Fruit fly (Drosophila melanogaster) whole organism, embryonic: ENCODE results near the gene Arpc4.

ENCODE experiments used
- Ada2b ChIP-seq: fragments of 200-800 bp; sonication (Bioruptor generic); IDR thresholded peaks from 2 replicates; pipeline ENCODE4 v1.3.6; 2022; ENCODE audit warnings: missing biosample characterization, missing genetic modification characterization
- Adf1 ChIP-seq: fragments of 200-800 bp; sonication (Bioruptor generic); IDR thresholded peaks from 2 replicates; pipeline ENCODE4 v1.3.6; 2022; ENCODE audit warnings: missing biosample characterization, missing genetic modification characterization
- B-H2 ChIP-seq: fragments of 200-800 bp; sonication (Bioruptor generic); optimal IDR thresholded peaks from 2 replicates; lab custom pipeline; 2018; ENCODE audit warnings: missing biosample characterization, mild to moderate bottlenecking, missing genetic modification characterization
- BEAF-32 ChIP-seq: fragments of 200-800 bp; sonication (Bioruptor generic); optimal IDR thresholded peaks from 3 replicates; lab custom pipeline; 2017; ENCODE audit warnings: missing biosample characterization, missing genetic modification characterization, mild to moderate bottlenecking, moderate library complexity, missing genetic modification reagents
- CG10267 ChIP-seq: fragments of 200-800 bp; sonication (Bioruptor generic); optimal IDR thresholded peaks from 2 replicates; lab custom pipeline; 2018; ENCODE audit warnings: missing biosample characterization, mild to moderate bottlenecking, missing genetic modification characterization, moderate library complexity
- CG10654 ChIP-seq: fragments of 200-800 bp; sonication (Bioruptor generic); optimal IDR thresholded peaks from 2 replicates; lab custom pipeline; 2016; ENCODE audit warnings: missing biosample characterization, missing genetic modification characterization
- CG10979 ChIP-seq: fragments of 200-800 bp; sonication (Bioruptor generic); optimal IDR thresholded peaks from 2 replicates; lab custom pipeline; 2018; ENCODE audit warnings: missing biosample characterization, mild to moderate bottlenecking, missing genetic modification characterization, moderate library complexity
- CG11695 ChIP-seq: fragments of 200-800 bp; sonication (Bioruptor generic); IDR thresholded peaks from 3 replicates; pipeline ENCODE4 v1.3.6; 2022; ENCODE audit warnings: missing biosample characterization, missing genetic modification characterization
- CG1233 ChIP-seq: fragments of 200-800 bp; sonication (Bioruptor generic); optimal IDR thresholded peaks from 4 replicates; lab custom pipeline; 2018; ENCODE audit warnings: missing biosample characterization, mild to moderate bottlenecking, missing genetic modification characterization
- CG16815 ChIP-seq: fragments of 200-800 bp; sonication (Bioruptor generic); optimal IDR thresholded peaks from 3 replicates; lab custom pipeline; 2017; ENCODE audit warnings: missing biosample characterization, mild to moderate bottlenecking, missing genetic modification characterization
- CG2116 ChIP-seq: fragments of 200-800 bp; sonication (Bioruptor generic); optimal IDR thresholded peaks from 3 replicates; lab custom pipeline; 2018; ENCODE audit warnings: missing biosample characterization, mild to moderate bottlenecking, missing genetic modification characterization
- CG2120 ChIP-seq: fragments of 200-800 bp; sonication (Bioruptor generic); optimal IDR thresholded peaks from 3 replicates; lab custom pipeline; 2016; ENCODE audit warnings: missing biosample characterization, missing genetic modification characterization
- CG2202 ChIP-seq: fragments of 200-800 bp; sonication (Bioruptor generic); optimal IDR thresholded peaks from 2 replicates; lab custom pipeline; 2018; ENCODE audit warnings: missing biosample characterization, mild to moderate bottlenecking, missing genetic modification characterization
- CG30431 ChIP-seq: fragments of 200-800 bp; sonication (Bioruptor generic); optimal IDR thresholded peaks from 2 replicates; lab custom pipeline; 2017; ENCODE audit warnings: missing biosample characterization, missing genetic modification characterization
- CG3163 ChIP-seq: fragments of 200-800 bp; sonication (Bioruptor generic); optimal IDR thresholded peaks from 3 replicates; lab custom pipeline; 2016; ENCODE audit warnings: missing biosample characterization, missing genetic modification characterization
- CG32767 ChIP-seq: fragments of 200-800 bp; sonication (Bioruptor generic); IDR thresholded peaks from 2 replicates; pipeline ENCODE4 v1.3.6; 2022; ENCODE audit warnings: missing biosample characterization, missing genetic modification characterization
- CG33213 ChIP-seq: fragments of 200-800 bp; sonication (Bioruptor generic); optimal IDR thresholded peaks from 3 replicates; lab custom pipeline; 2016; ENCODE audit warnings: missing biosample characterization, missing genetic modification characterization
- CG43689 ChIP-seq: fragments of 200-800 bp; sonication (Bioruptor generic); IDR thresholded peaks from 2 replicates; pipeline ENCODE4 v1.3.6; 2022; ENCODE audit warnings: missing biosample characterization, missing genetic modification characterization
- CG5180 ChIP-seq: fragments of 200-800 bp; sonication (Bioruptor generic); optimal IDR thresholded peaks from 3 replicates; lab custom pipeline; 2017; ENCODE audit warnings: missing biosample characterization, missing genetic modification characterization, mild to moderate bottlenecking, moderate library complexity, missing genetic modification reagents
- CG6689 ChIP-seq: fragments of 200-800 bp; sonication (Bioruptor generic); IDR thresholded peaks from 2 replicates; pipeline ENCODE4 v1.3.6; 2022; ENCODE audit warnings: missing biosample characterization, missing genetic modification characterization
- CG8290 ChIP-seq, 3 experiments: fragments of 200-800 bp; sonication (Bioruptor generic); optimal IDR thresholded peaks; 2 replicates each; lab custom pipeline; 2016 to 2019; ENCODE audit warnings: missing biosample characterization in 3 of 3, missing genetic modification characterization in 3 of 3, mild to moderate bottlenecking in 2 of 3, moderate library complexity in 1 of 3
- CG9437 ChIP-seq: fragments of 200-800 bp; sonication (Bioruptor generic); optimal IDR thresholded peaks from 2 replicates; lab custom pipeline; 2018; ENCODE audit warnings: missing biosample characterization, mild to moderate bottlenecking, missing genetic modification characterization
- CTCF ChIP-seq: fragments of 200-800 bp; sonication (Bioruptor generic); optimal IDR thresholded peaks from 2 replicates; lab custom pipeline; 2017; ENCODE audit warnings: missing biosample characterization, mild to moderate bottlenecking, missing genetic modification characterization, moderate library complexity
- Dad ChIP-seq: fragments of 200-800 bp; sonication (Bioruptor generic); optimal IDR thresholded peaks from 3 replicates; lab custom pipeline; 2016; ENCODE audit warnings: missing biosample characterization, missing genetic modification characterization
- Dbx ChIP-seq: fragments of 200-800 bp; sonication (Bioruptor generic); IDR thresholded peaks from 3 replicates; pipeline ENCODE4 v1.3.6; 2022; ENCODE audit warnings: missing biosample characterization, missing genetic modification characterization
- Dek ChIP-seq: fragments of 200-800 bp; sonication (Bioruptor generic); optimal IDR thresholded peaks from 3 replicates; lab custom pipeline; 2019; ENCODE audit warnings: missing biosample characterization, mild to moderate bottlenecking, missing genetic modification characterization, moderate library complexity
- Ets97D ChIP-seq: fragments of 200-800 bp; sonication (Bioruptor generic); optimal IDR thresholded peaks from 3 replicates; lab custom pipeline; 2016; ENCODE audit warnings: missing biosample characterization, missing genetic modification characterization
- Hmx ChIP-seq: fragments of 200-800 bp; sonication (Bioruptor generic); optimal IDR thresholded peaks from 2 replicates; lab custom pipeline; 2016; ENCODE audit warnings: missing biosample characterization, missing genetic modification characterization
- Hsf ChIP-seq: fragments of 200-800 bp; sonication (Bioruptor generic); optimal IDR thresholded peaks from 3 replicates; lab custom pipeline; 2016; ENCODE audit warnings: missing biosample characterization, missing genetic modification characterization
- Kr ChIP-seq: fragments of 200-800 bp; sonication (Bioruptor generic); optimal IDR thresholded peaks from 2 replicates; lab custom pipeline; 2017; ENCODE audit warnings: missing biosample characterization, mild to moderate bottlenecking, missing genetic modification characterization
- Mes4 ChIP-seq: fragments of 200-800 bp; sonication (Bioruptor generic); optimal IDR thresholded peaks from 2 replicates; lab custom pipeline; 2016; ENCODE audit warnings: missing biosample characterization, missing genetic modification characterization
- Oli ChIP-seq: fragments of 200-800 bp; sonication (Bioruptor generic); optimal IDR thresholded peaks from 2 replicates; lab custom pipeline; 2018; ENCODE audit warnings: missing biosample characterization, mild to moderate bottlenecking, missing genetic modification characterization, moderate library complexity
- Optix ChIP-seq: fragments of 200-800 bp; sonication (Bioruptor generic); IDR thresholded peaks from 3 replicates; pipeline ENCODE4 v1.3.6; 2022; ENCODE audit warnings: missing biosample characterization, missing genetic modification characterization
- Scr ChIP-seq: fragments of 200-800 bp; sonication (Bioruptor generic); IDR thresholded peaks from 2 replicates; pipeline ENCODE4 v1.3.6; 2022; ENCODE audit warnings: missing biosample characterization, missing genetic modification characterization; ENCODE audit not compliant: partially characterized antibody
- Trl ChIP-seq, 3 experiments: fragments of >200 bp in 2 of 3; fragments of 200-800 bp in 1 of 3; sonication (Bioruptor generic) in 1 of 3; optimal IDR thresholded peaks; 2 replicates in 1 of 3; 3 replicates in 2 of 3; lab custom pipeline; 2016 to 2017; ENCODE audit warnings: missing biosample characterization in 1 of 3, missing genetic modification characterization in 1 of 3
- bowl ChIP-seq: fragments of 200-800 bp; sonication (Bioruptor generic); IDR thresholded peaks from 2 replicates; pipeline ENCODE4 v1.3.6; 2022; ENCODE audit warnings: missing biosample characterization, missing genetic modification characterization
- cas ChIP-seq: fragments of 200-800 bp; sonication (Bioruptor generic); IDR thresholded peaks from 2 replicates; pipeline ENCODE4 v1.3.6; 2022; ENCODE audit warnings: missing biosample characterization, missing genetic modification characterization
- chm ChIP-seq: fragments of 200-800 bp; sonication (Bioruptor generic); IDR thresholded peaks from 2 replicates; pipeline ENCODE4 v1.3.6; 2022; ENCODE audit warnings: missing biosample characterization, missing genetic modification characterization
- croc ChIP-seq: fragments of 200-800 bp; sonication (Bioruptor generic); conservative IDR thresholded peaks from 3 replicates; pipeline ENCODE4 v1.3.6; 2022; ENCODE audit warnings: missing biosample characterization, missing genetic modification characterization
- dmrt11E ChIP-seq: fragments of 200-800 bp; sonication (Bioruptor generic); optimal IDR thresholded peaks from 3 replicates; lab custom pipeline; 2018; ENCODE audit warnings: missing biosample characterization, mild to moderate bottlenecking, missing genetic modification characterization, moderate library complexity
- dpn ChIP-seq, 2 experiments: fragments of 200-800 bp; sonication (Bioruptor generic); optimal IDR thresholded peaks; 3 replicates each; lab custom pipeline; 2016; ENCODE audit warnings: missing biosample characterization in 2 of 2, missing genetic modification characterization in 2 of 2
- esg ChIP-seq: fragments of 200-800 bp; sonication (Bioruptor generic); conservative IDR thresholded peaks from 2 replicates; pipeline ENCODE4 v1.3.6; 2022; ENCODE audit warnings: missing biosample characterization, missing genetic modification characterization
- grn ChIP-seq: fragments of 200-800 bp; sonication (Bioruptor generic); optimal IDR thresholded peaks from 3 replicates; lab custom pipeline; 2017; ENCODE audit warnings: missing biosample characterization, missing genetic modification characterization
- gsb-n ChIP-seq: fragments of 200-800 bp; sonication (Bioruptor generic); optimal IDR thresholded peaks from 3 replicates; lab custom pipeline; 2018; ENCODE audit warnings: missing biosample characterization, mild to moderate bottlenecking, missing genetic modification characterization
- luna ChIP-seq: fragments of 200-800 bp; sonication (Bioruptor generic); optimal IDR thresholded peaks from 2 replicates; lab custom pipeline; 2016; ENCODE audit warnings: missing biosample characterization, missing genetic modification characterization
- pita ChIP-seq: fragments of 200-800 bp; sonication (Bioruptor generic); optimal IDR thresholded peaks from 2 replicates; lab custom pipeline; 2017; ENCODE audit warnings: missing biosample characterization, mild to moderate bottlenecking, missing genetic modification characterization
- ro ChIP-seq: fragments of 200-800 bp; sonication (Bioruptor generic); IDR thresholded peaks from 2 replicates; pipeline ENCODE4 v1.3.6; 2022; ENCODE audit warnings: missing biosample characterization, missing genetic modification characterization
- salm ChIP-seq: fragments of 200-800 bp; sonication (Bioruptor generic); optimal IDR thresholded peaks from 2 replicates; lab custom pipeline; 2018; ENCODE audit warnings: missing biosample characterization, mild to moderate bottlenecking, missing genetic modification characterization
- sisA ChIP-seq: fragments of 200-800 bp; sonication (Bioruptor generic); IDR thresholded peaks from 2 replicates; pipeline ENCODE4 v1.3.6; 2022; ENCODE audit warnings: missing biosample characterization, missing genetic modification characterization
- slp2 ChIP-seq: fragments of 200-800 bp; sonication (Bioruptor generic); optimal IDR thresholded peaks from 2 replicates; lab custom pipeline; 2016; ENCODE audit warnings: missing biosample characterization, missing genetic modification characterization
- stc ChIP-seq: fragments of 200-800 bp; sonication (Bioruptor generic); IDR thresholded peaks from 2 replicates; pipeline ENCODE4 v1.3.6; 2022; ENCODE audit warnings: missing biosample characterization, missing genetic modification characterization

The Arpc4 gene

dm6 chr2L:6124815-6125214, at the start of gene Arpc4 (continued):
- TF ChIP-seq Hsf (GFP tag; lab: Kevin White, UChicago) = peak; percentile 36
- TF ChIP-seq Hmx (GFP tag; lab: Kevin White, UChicago) = peak; percentile 18
- TF ChIP-seq CG2202 (tag; lab: Kevin White, UChicago) = peak; percentile 14
- peak; percentile 80 for TF ChIP-seq CG2120 (GFP tag; lab: Kevin White, UChicago)
- no peak for TF ChIP-seq CG9437 (GFP tag; lab: Kevin White, UChicago)
- no peak for TF ChIP-seq CG5180 (GFP tag; lab: Kevin White, UChicago)
- TF ChIP-seq Dek (tag; lab: Kevin White, UChicago) = peak; percentile 60
- TF ChIP-seq dmrt11E (tag; lab: Kevin White, UChicago) = peak; percentile 50
- peak; percentile 28; the same call in 1 of the 2 replicates for TF ChIP-seq stc
- peak; percentile 77 for TF ChIP-seq Dbx
- TF ChIP-seq cas (GFP tag; lab: Robert Waterston, UW) = peak; percentile 48; the same call in 1 of the 2 replicates
- no peak for TF ChIP-seq grn (GFP tag; lab: Kevin White, UChicago)
- peak; percentile 51 for TF ChIP-seq CG6689 (GFP tag; lab: Robert Waterston, UW)
- TF ChIP-seq Oli (tag; lab: Kevin White, UChicago) = peak; percentile 31
- TF ChIP-seq Adf1 (GFP tag; lab: Robert Waterston, UW) = peak; percentile 46
- TF ChIP-seq CG33213 (GFP tag; lab: Kevin White, UChicago) = peak; percentile 19
- TF ChIP-seq CG10979 (tag; lab: Kevin White, UChicago) = peak; percentile 50
- TF ChIP-seq Trl (optimal IDR thresholded peaks at IDR 0.05; lab: Kevin White, UChicago) = no peak
- TF ChIP-seq Trl (GFP tag; optimal IDR thresholded peaks at IDR 0.05; lab: Kevin White, UChicago) = peak; percentile 54
- TF ChIP-seq slp2 (GFP tag; lab: Kevin White, UChicago) = no peak
- peak; percentile 84 for TF ChIP-seq Ada2b (GFP tag; lab: Robert Waterston, UW)
- no peak for TF ChIP-seq CG43689 (GFP tag; lab: Robert Waterston, UW)
- peak; percentile 21 for TF ChIP-seq CG8290 (GFP tag; optimal IDR thresholded peaks at IDR 0.05; lab: Kevin White, UChicago)
- no peak for TF ChIP-seq CG8290 (tag; optimal IDR thresholded peaks at IDR 0.05; lab: Kevin White, UChicago)
- TF ChIP-seq Scr (GFP tag; lab: Robert Waterston, UW) = no peak
- no peak for TF ChIP-seq bowl (GFP tag; lab: Robert Waterston, UW)
- peak; percentile 52; the same call in 1 of the 2 replicates for TF ChIP-seq ro (GFP tag; lab: Robert Waterston, UW)
- TF ChIP-seq CG1233 = peak; percentile 13
- no peak for TF ChIP-seq Kr (GFP tag; lab: Kevin White, UChicago)
- peak; percentile 29; the same call in 1 of the 3 replicates for TF ChIP-seq croc
- TF ChIP-seq sisA (GFP tag; lab: Robert Waterston, UW) = peak; percentile 54
- TF ChIP-seq luna (GFP tag; lab: Kevin White, UChicago) = no peak
- TF ChIP-seq dpn (GFP tag; optimal IDR thresholded peaks at IDR 0.05; lab: Kevin White, UChicago) = peak; percentile 37 to 58
- peak; percentile 7 for TF ChIP-seq gsb-n (tag; lab: Kevin White, UChicago)
- TF ChIP-seq CG10267 (tag; lab: Kevin White, UChicago) = peak; percentile 63
- TF ChIP-seq Optix (GFP tag; lab: Robert Waterston, UW) = no peak
- peak; percentile 45 for TF ChIP-seq CG10654
- TF ChIP-seq salm = no peak
- peak; percentile 35; the same call in 1 of the 3 replicates for TF ChIP-seq CG11695
- TF ChIP-seq CG3163 (GFP tag; lab: Kevin White, UChicago) = peak; percentile 27
- no peak for TF ChIP-seq B-H2
- TF ChIP-seq CTCF (GFP tag; lab: Kevin White, UChicago) = peak; percentile 58
- peak; percentile 3 for TF ChIP-seq CG30431 (GFP tag; lab: Kevin White, UChicago)
- TF ChIP-seq pita (GFP tag; lab: Kevin White, UChicago) = peak; percentile 59
- no peak for TF ChIP-seq chm (GFP tag; lab: Robert Waterston, UW)
- peak; percentile 57 for TF ChIP-seq Ets97D (GFP tag; lab: Kevin White, UChicago)
- peak; percentile 36; the same call in 1 of the 2 replicates for TF ChIP-seq esg
- TF ChIP-seq CG2116 (GFP tag; lab: Kevin White, UChicago) = peak; percentile 65
- no peak for TF ChIP-seq CG16815 (GFP tag; lab: Kevin White, UChicago)
- TF ChIP-seq CG32767 (GFP tag; lab: Robert Waterston, UW) = peak; percentile 61; the same call in 1 of the 2 replicates
- no peak for TF ChIP-seq Mes4 (GFP tag; lab: Kevin White, UChicago)
- peak; percentile 18 for TF ChIP-seq BEAF-32 (GFP tag; lab: Kevin White, UChicago)
- peak; percentile 7 for TF ChIP-seq Dad (GFP tag; lab: Kevin White, UChicago)
